Worm (Caenorhabditis elegans): ENCODE data around the gene ced-10.

The ced-10 gene

DNA sequence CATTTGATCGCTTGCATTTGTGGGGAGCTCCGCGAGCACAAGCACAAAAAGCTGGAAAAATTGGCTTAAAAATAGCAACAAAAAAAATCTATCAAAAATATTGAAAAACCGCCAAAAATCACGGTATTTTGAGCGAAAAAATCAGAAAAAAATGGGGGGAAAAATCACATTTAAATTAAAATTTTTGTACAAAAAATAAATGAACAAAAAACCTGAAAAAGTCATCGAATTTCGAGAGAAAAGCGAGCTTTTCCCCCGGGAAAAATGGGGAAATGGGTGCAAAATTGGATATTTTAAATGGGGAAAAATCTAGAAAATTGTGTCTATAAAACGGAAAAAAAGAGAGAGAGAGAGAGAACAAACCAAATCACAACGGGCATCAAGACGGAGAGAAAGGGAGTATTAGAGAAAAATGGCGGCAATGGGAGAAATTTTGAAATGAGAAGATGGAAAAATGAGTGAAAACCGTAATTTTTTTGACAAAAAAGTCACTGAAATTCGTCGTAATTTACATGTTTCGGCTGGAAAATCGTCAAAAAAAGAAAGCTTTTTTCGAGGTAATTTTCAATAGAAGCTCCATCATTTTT lies at the start of gene ced-10:
ced-10 (minus strand) TSS at position 51 of the 587 bp plus-strand sequence.
- TF ChIP-seq nhr-12 (tag; optimal IDR thresholded peaks at IDR 0.05), result no peak
- TF ChIP-seq mbf-1 (tag; optimal IDR thresholded peaks at IDR 0.05), result no peak
- no peak for TF ChIP-seq dmd-4 (tag; optimal IDR thresholded peaks at IDR 0.05)
- no peak for TF ChIP-seq egl-27 (tag; optimal IDR thresholded peaks at IDR 0.05)
- no peak for TF ChIP-seq ama-1 (optimal IDR thresholded peaks at IDR 0.05)
- TF ChIP-seq zag-1 (tag; optimal IDR thresholded peaks at IDR 0.05), result no peak
- no peak for TF ChIP-seq elt-3 (tag; optimal IDR thresholded peaks at IDR 0.05)
- TF ChIP-seq nhr-11 (tag; optimal IDR thresholded peaks at IDR 0.05), result no peak
- TF ChIP-seq nhr-10 (tag; optimal IDR thresholded peaks at IDR 0.05), result no peak
- no peak for TF ChIP-seq nhr-129 (tag; optimal IDR thresholded peaks at IDR 0.05)

ce11 chrIV:3557331-3557730 lies 48.0 kb upstream of the ced-10 start, which contains the start of gene osm-9:
Gene osm-9, minus strand, starts transcription at chrIV:3557431.
- TF ChIP-seq mbf-1 (tag; optimal IDR thresholded peaks at IDR 0.05), result no peak
- TF ChIP-seq elt-3 (tag; optimal IDR thresholded peaks at IDR 0.05), result no peak
- TF ChIP-seq nhr-25 (tag; optimal IDR thresholded peaks at IDR 0.05), result no peak
- no peak for TF ChIP-seq sma-3 (GFP tag; optimal IDR thresholded peaks at IDR 0.05)
- no peak for TF ChIP-seq unc-55 (GFP tag; optimal IDR thresholded peaks at IDR 0.05)
- no peak for TF ChIP-seq dmd-4 (tag; optimal IDR thresholded peaks at IDR 0.05)
- no peak for TF ChIP-seq nhr-23 (tag; optimal IDR thresholded peaks at IDR 0.05)
- TF ChIP-seq unc-39 (tag; optimal IDR thresholded peaks at IDR 0.05), result no peak
- no peak for TF ChIP-seq nhr-12 (tag; optimal IDR thresholded peaks at IDR 0.05)
- TF ChIP-seq nhr-6 (tag; optimal IDR thresholded peaks at IDR 0.05), result no peak

- TF ChIP-seq nhr-25 (tag; optimal IDR thresholded peaks at IDR 0.05), result no peak
- TF ChIP-seq mdl-1 (tag; optimal IDR thresholded peaks at IDR 0.05), result no peak
- TF ChIP-seq sma-9 (GFP tag; optimal IDR thresholded peaks at IDR 0.05), result no peak
- TF ChIP-seq sma-9 (tag; optimal IDR thresholded peaks at IDR 0.05), result no peak
- TF ChIP-seq Y55F3AM.14 (GFP tag; optimal IDR thresholded peaks at IDR 0.05), result no peak
- TF ChIP-seq ceh-16 (tag; optimal IDR thresholded peaks at IDR 0.05), result no peak
- no peak for TF ChIP-seq C34F6.9 (tag; optimal IDR thresholded peaks at IDR 0.05)
- no peak for TF ChIP-seq mbf-1 (tag; optimal IDR thresholded peaks at IDR 0.05)
- TF ChIP-seq aly-2 (tag; optimal IDR thresholded peaks at IDR 0.05), result no peak
- TF ChIP-seq nhr-77 (tag; optimal IDR thresholded peaks at IDR 0.05), result no peak
- TF ChIP-seq nhr-12 (tag; optimal IDR thresholded peaks at IDR 0.05), result no peak
These were observed 43.6 kb upstream of the ced-10 start for ce11 chrIV:3552933-3553332.

ce11 chrIV:3551777-3552462 lies 42.6 kb upstream of the ced-10 start:
- no peak for TF ChIP-seq ceh-82 (tag; optimal IDR thresholded peaks at IDR 0.05)
- peak; percentile 33 for TF ChIP-seq nhr-21 (tag; optimal IDR thresholded peaks at IDR 0.05)
- peak; percentile 59 for TF ChIP-seq unc-55 (GFP tag; optimal IDR thresholded peaks at IDR 0.05)
- TF ChIP-seq nhr-237 (tag; optimal IDR thresholded peaks at IDR 0.05), result no peak
- TF ChIP-seq C34F6.9 (tag; optimal IDR thresholded peaks at IDR 0.05), result peak; percentile 37
- no peak for TF ChIP-seq nhr-12 (tag; optimal IDR thresholded peaks at IDR 0.05)
- TF ChIP-seq F13H6.1 (tag; optimal IDR thresholded peaks at IDR 0.05), result peak; percentile 61
- TF ChIP-seq lin-11 (tag; optimal IDR thresholded peaks at IDR 0.05), result peak; percentile 65
- no peak for TF ChIP-seq mdl-1 (tag; optimal IDR thresholded peaks at IDR 0.05)
- TF ChIP-seq nhr-129 (tag; optimal IDR thresholded peaks at IDR 0.05), result peak; percentile 56
- TF ChIP-seq crh-2 (tag; optimal IDR thresholded peaks at IDR 0.05), result peak; percentile 49
- TF ChIP-seq lsy-2 (tag; optimal IDR thresholded peaks at IDR 0.05), result peak; percentile 15 to 46
- peak; percentile 65 for TF ChIP-seq gmeb-1 (tag; optimal IDR thresholded peaks at IDR 0.05)
- peak; percentile 35 for TF ChIP-seq Y55F3AM.14 (GFP tag; optimal IDR thresholded peaks at IDR 0.05)
- TF ChIP-seq sma-9 (GFP tag; optimal IDR thresholded peaks at IDR 0.05), result peak; percentile 67
- no peak for TF ChIP-seq sma-9 (tag; optimal IDR thresholded peaks at IDR 0.05)
- no peak for TF ChIP-seq mab-5 (tag; optimal IDR thresholded peaks at IDR 0.05)
- peak; percentile 64 for TF ChIP-seq sma-3 (GFP tag; optimal IDR thresholded peaks at IDR 0.05)
- peak; percentile 32 for TF ChIP-seq fos-1 (tag; optimal IDR thresholded peaks at IDR 0.05)

DNA sequence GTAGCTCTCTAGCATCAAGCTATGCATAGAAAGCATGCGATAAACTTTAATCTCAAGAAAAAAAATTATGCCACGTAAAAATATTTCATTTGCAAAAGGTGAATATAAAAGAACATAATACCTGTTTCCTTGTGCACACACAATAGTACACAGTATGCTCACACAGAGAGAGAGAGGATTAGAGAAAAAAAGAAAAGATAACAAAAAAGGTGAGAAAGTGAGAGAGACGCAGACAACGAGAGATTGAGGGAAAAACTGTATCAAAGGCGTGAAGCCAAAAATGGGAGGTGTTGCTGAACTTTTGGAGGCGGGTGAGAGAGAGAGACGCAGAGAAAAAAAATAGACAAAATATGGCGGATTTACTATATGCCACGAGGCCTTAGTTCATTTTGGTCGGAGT lies 39.0 kb upstream of the ced-10 start:
- peak; percentile 47 for TF ChIP-seq gmeb-1 (tag; optimal IDR thresholded peaks at IDR 0.05)
- peak; percentile 64 for TF ChIP-seq F13H6.1 (tag; optimal IDR thresholded peaks at IDR 0.05)
- no peak for TF ChIP-seq aly-2 (tag; optimal IDR thresholded peaks at IDR 0.05)
- TF ChIP-seq blmp-1 (tag; optimal IDR thresholded peaks at IDR 0.05; ENCODE audit: insufficient read depth), result no peak
- peak; percentile 56 for TF ChIP-seq crh-2 (tag; optimal IDR thresholded peaks at IDR 0.05)
- peak; percentile 37 for TF ChIP-seq fos-1 (tag; optimal IDR thresholded peaks at IDR 0.05)
- TF ChIP-seq sma-9 (GFP tag; optimal IDR thresholded peaks at IDR 0.05), result peak; percentile 29
- no peak for TF ChIP-seq sma-9 (tag; optimal IDR thresholded peaks at IDR 0.05)
- TF ChIP-seq nhr-12 (tag; optimal IDR thresholded peaks at IDR 0.05), result no peak
